Worm (Caenorhabditis elegans) whole organism, midembryonic: Measurements from ENCODE around the gene C48B4.3.

Experiments
- T22C8.4 ChIP-seq: fragments of 200-800 bp; sonication (Bioruptor generic); IDR thresholded peaks from 2 replicates; pipeline ENCODE4 v1.3.6; 2022; ENCODE audit warnings: missing genetic modification characterization, missing compliant biosample characterization
- cog-1 ChIP-seq: sonication (generic microtip); optimal IDR thresholded peaks from 2 replicates; lab custom pipeline; 2016; ENCODE audit warnings: missing genetic modification characterization, missing compliant biosample characterization
- flt-1 ChIP-seq: fragments of 200-800 bp; sonication (Bioruptor generic); IDR thresholded peaks from 2 replicates; pipeline ENCODE4 v1.3.6; 2022; ENCODE audit warnings: missing genetic modification characterization, missing compliant biosample characterization
- klf-2 ChIP-seq: fragments of 200-800 bp; sonication (Bioruptor generic); conservative IDR thresholded peaks from 2 replicates; pipeline ENCODE4 v1.3.6; 2022; ENCODE audit warnings: missing genetic modification reagents, missing genetic modification characterization, missing compliant biosample characterization
- med-1 ChIP-seq: sonication (generic microtip); optimal IDR thresholded peaks from 2 replicates; lab custom pipeline; 2017; ENCODE audit warnings: missing genetic modification characterization, mild to moderate bottlenecking, missing compliant biosample characterization, antibody characterized with exemption, missing genetic modification reagents; ENCODE audit not compliant: insufficient read depth
- ref-1 ChIP-seq: fragments of 200-800 bp; sonication (Bioruptor generic); conservative IDR thresholded peaks from 2 replicates; pipeline ENCODE4 v1.3.6; 2022; ENCODE audit warnings: missing genetic modification reagents, missing genetic modification characterization, missing compliant biosample characterization
- ztf-23 ChIP-seq: fragments of 200-800 bp; sonication (Bioruptor generic); IDR thresholded peaks from 2 replicates; pipeline ENCODE4 v1.3.6; 2022; ENCODE audit warnings: missing genetic modification reagents, missing genetic modification characterization, missing compliant biosample characterization
- ztf-29 ChIP-seq: fragments of 200-800 bp; sonication (Bioruptor generic); IDR thresholded peaks from 2 replicates; pipeline ENCODE4 v1.3.6; 2022; ENCODE audit warnings: missing genetic modification reagents, missing genetic modification characterization, missing compliant biosample characterization

DNA sequence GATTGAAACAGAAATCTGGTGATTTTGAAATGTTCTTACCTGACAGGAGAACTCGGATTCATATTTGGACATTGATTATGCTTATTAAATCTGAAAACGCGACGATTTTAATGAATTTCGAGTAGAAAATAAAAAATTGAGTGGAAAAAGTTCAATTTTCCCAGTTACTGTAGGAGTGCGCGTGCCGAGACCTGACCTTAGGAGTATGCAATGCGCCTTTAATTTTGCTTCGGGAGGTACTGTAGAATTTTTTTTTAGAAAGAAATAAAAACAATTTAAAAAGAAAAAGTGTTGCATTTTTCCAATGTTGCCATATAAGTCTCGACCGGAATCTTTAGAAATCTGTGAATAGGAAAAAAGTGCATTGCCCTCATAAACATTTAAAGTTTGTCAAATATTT lies 16.2 kb downstream of the C48B4.3 start, which contains the start of gene C48B4.11:
- TF ChIP-seq flt-1 (GFP tag; lab: Robert Waterston, UW) (no peak), klf-2 (GFP tag; lab: Robert Waterston, UW) (no peak), ref-1 (GFP tag; lab: Robert Waterston, UW) (no peak), ztf-29 (no peak), ztf-23 (no peak), med-1 (no peak), T22C8.4 (GFP tag; lab: Robert Waterston, UW) (no peak), cog-1 (tag; lab: Kevin White, UChicago) (no peak)
